Fruit fly (Drosophila melanogaster) whole organism, prepupa: Measurements from ENCODE around the gene CG32425.

Experiments
- CG10631 ChIP-seq: fragments of 200-800 bp; sonication (Bioruptor generic); optimal IDR thresholded peaks from 2 replicates; lab custom pipeline; 2016; ENCODE audit warnings: missing biosample characterization, missing genetic modification characterization
- CG16779 ChIP-seq: fragments of 200-800 bp; sonication (Bioruptor generic); optimal IDR thresholded peaks from 3 replicates; lab custom pipeline; 2017; ENCODE audit warnings: missing biosample characterization, mild to moderate bottlenecking, missing genetic modification characterization
- CG6792 ChIP-seq: fragments of 200-800 bp; sonication (Bioruptor generic); optimal IDR thresholded peaks from 3 replicates; lab custom pipeline; 2016; ENCODE audit warnings: missing biosample characterization, missing genetic modification characterization
- CG7368 ChIP-seq: fragments of 200-800 bp; sonication (Bioruptor generic); optimal IDR thresholded peaks from 3 replicates; lab custom pipeline; 2016; ENCODE audit warnings: missing biosample characterization, missing genetic modification characterization
- Eip78C ChIP-seq: fragments of 200-800 bp; sonication (Bioruptor generic); peaks from one replicate; lab custom pipeline; 2016; ENCODE audit warnings: missing biosample characterization, missing genetic modification characterization
- Gug ChIP-seq: fragments of 200-800 bp; sonication (Bioruptor generic); IDR thresholded peaks from 2 replicates; pipeline ENCODE4 v1.3.6; 2022; ENCODE audit warnings: missing biosample characterization, missing genetic modification characterization
- Sox102F ChIP-seq: fragments of 200-800 bp; sonication (Bioruptor generic); optimal IDR thresholded peaks from 2 replicates; lab custom pipeline; 2016; ENCODE audit warnings: missing biosample characterization, mild to moderate bottlenecking, missing genetic modification characterization
- net ChIP-seq: fragments of 200-800 bp; sonication (Bioruptor generic); optimal IDR thresholded peaks from 3 replicates; lab custom pipeline; 2016; ENCODE audit warnings: missing biosample characterization, missing genetic modification characterization
- topi ChIP-seq: fragments of 200-800 bp; sonication (Bioruptor generic); optimal IDR thresholded peaks from 3 replicates; lab custom pipeline; 2016; ENCODE audit warnings: missing biosample characterization, missing genetic modification characterization

- TF ChIP-seq Gug (peak; percentile 90), Sox102F (GFP tag; lab: Kevin White, UChicago) (peak; percentile 93), CG16779 (tag; lab: Kevin White, UChicago) (peak; percentile 64), topi (peak; percentile 94), CG10631 (GFP tag; lab: Kevin White, UChicago) (peak; percentile 98), net (GFP tag; lab: Kevin White, UChicago) (peak; percentile 91), CG7368 (peak; percentile 90), CG6792 (GFP tag; lab: Kevin White, UChicago) (peak; percentile 91), Eip78C (GFP tag; lab: Kevin White, UChicago) (peak; percentile 97)
Observed at dm6 chr3L:20526196-20526740, 29.1 kb downstream of the CG32425 start, which contains the start of gene Nubp2.
